Worm (Caenorhabditis elegans) whole organism, young adult: Measurements from ENCODE around the gene T20D3.6.
A peak's percentile ranks its signal among the peaks of the same experiment; 100 is the strongest.

Experiments used
- F49E8.2 ChIP-seq: sonication (generic microtip); optimal IDR thresholded peaks from 3 replicates; lab custom pipeline; 2017; ENCODE audit warnings: missing genetic modification characterization, mild to moderate bottlenecking, missing compliant biosample characterization, antibody characterized with exemption, moderate library complexity; ENCODE audit not compliant: insufficient read depth
- Y53G8AR.9 ChIP-seq: fragments of 200-800 bp; sonication (Bioruptor generic); conservative IDR thresholded peaks from 2 replicates; pipeline ENCODE4 v1.3.6; 2022; ENCODE audit warnings: missing genetic modification reagents, missing genetic modification characterization, missing compliant biosample characterization
- ceh-79 ChIP-seq: sonication (generic microtip); optimal IDR thresholded peaks from 2 replicates; lab custom pipeline; 2017; ENCODE audit warnings: mild to moderate bottlenecking, missing genetic modification characterization, missing compliant biosample characterization
- him-1 ChIP-seq: sonication (generic microtip); optimal IDR thresholded peaks from 2 replicates; lab custom pipeline; 2016; ENCODE audit warnings: missing genotype, missing genetic modification reagents, missing genetic modification characterization, missing compliant biosample characterization
- pha-4 ChIP-seq: fragments of 150-350 bp; sonication (generic microtip); optimal IDR thresholded peaks from 2 replicates; lab custom pipeline; 2014; ENCODE audit warnings: missing biosample characterization, missing genetic modification reagents, missing genetic modification characterization
- ztf-26 ChIP-seq: sonication (generic microtip); optimal IDR thresholded peaks from 2 replicates; lab custom pipeline; 2017; ENCODE audit warnings: missing genetic modification characterization, missing compliant biosample characterization

DNA sequence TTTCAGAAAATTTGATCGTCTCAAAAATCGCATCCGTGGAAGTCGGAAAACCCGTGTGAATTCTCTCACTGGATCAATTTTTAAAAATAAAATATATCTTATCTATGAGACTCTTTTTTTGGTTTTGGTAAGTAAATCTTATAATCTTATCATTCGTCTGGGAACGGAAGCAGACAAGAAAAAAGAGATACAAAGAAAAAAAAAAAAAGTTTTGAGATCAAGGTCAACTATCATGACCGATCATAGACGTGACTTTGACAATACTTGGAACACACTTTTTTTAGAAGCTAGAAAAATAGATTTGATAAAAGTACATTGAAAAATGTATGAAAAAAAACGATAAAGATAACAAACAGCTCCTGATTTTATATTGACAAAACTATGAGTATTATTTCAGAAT is 37.4 kb upstream of the T20D3.6 start:
- no peak for TF ChIP-seq F49E8.2 (tag; lab: Kevin White, UChicago)
- TF ChIP-seq Y53G8AR.9 (GFP tag; lab: Robert Waterston, UW), result no peak
- TF ChIP-seq ztf-26, result peak; percentile 56
- no peak for TF ChIP-seq him-1 (tag; lab: Kevin White, UChicago)
- TF ChIP-seq ceh-79 (tag; lab: Kevin White, UChicago), result no peak
- no peak for TF ChIP-seq pha-4 (tag; lab: Kevin White, UChicago)
